Worm (Caenorhabditis elegans) whole organism, late embryonic: ENCODE data around the gene bus-1.

ENCODE experiments used
- T23F11.4 ChIP-seq: fragments of 200-800 bp; sonication (Bioruptor generic); optimal IDR thresholded peaks from 2 replicates; lab custom pipeline; 2018; ENCODE audit warnings: mild to moderate bottlenecking, missing genetic modification characterization, missing compliant biosample characterization
- Y22D7AL.16 ChIP-seq: sonication (generic microtip); optimal IDR thresholded peaks from 2 replicates; lab custom pipeline; 2016; ENCODE audit warnings: missing genetic modification characterization, missing compliant biosample characterization
- ahr-1 ChIP-seq: sonication (generic microtip); optimal IDR thresholded peaks from 2 replicates; lab custom pipeline; 2016; ENCODE audit warnings: missing genetic modification characterization, missing compliant biosample characterization
- ceh-19 ChIP-seq: fragments of 200-800 bp; sonication (Bioruptor generic); optimal IDR thresholded peaks from 2 replicates; lab custom pipeline; 2018; ENCODE audit warnings: mild to moderate bottlenecking, missing genetic modification characterization, missing compliant biosample characterization
- ceh-22 ChIP-seq: sonication (generic microtip); optimal IDR thresholded peaks from 2 replicates; lab custom pipeline; 2017; ENCODE audit warnings: missing biosample characterization, missing genetic modification characterization
- ceh-24 ChIP-seq: sonication (generic microtip); optimal IDR thresholded peaks from 2 replicates; lab custom pipeline; 2016; ENCODE audit warnings: mild to moderate bottlenecking, missing genetic modification characterization, missing compliant biosample characterization
- ceh-30 ChIP-seq: fragments of 150-350 bp; optimal IDR thresholded peaks from 2 replicates; lab custom pipeline; 2014; ENCODE audit warnings: missing biosample characterization, missing genetic modification characterization
- ceh-45 ChIP-seq: fragments of 200-800 bp; sonication (Bioruptor generic); IDR thresholded peaks from 2 replicates; pipeline ENCODE4 v1.3.6; 2022; ENCODE audit warnings: missing genetic modification reagents, missing genetic modification characterization, missing compliant biosample characterization
- ceh-48 ChIP-seq: sonication (generic microtip); optimal IDR thresholded peaks from 2 replicates; lab custom pipeline; 2016; ENCODE audit warnings: missing genetic modification characterization, inconsistent platforms, missing compliant biosample characterization
- ceh-9 ChIP-seq: sonication (generic microtip); optimal IDR thresholded peaks from 2 replicates; lab custom pipeline; 2016; ENCODE audit warnings: mild to moderate bottlenecking, missing genetic modification characterization, inconsistent platforms, missing compliant biosample characterization
- dve-1 ChIP-seq: sonication (generic microtip); optimal IDR thresholded peaks from 2 replicates; lab custom pipeline; 2017; ENCODE audit warnings: antibody characterized with exemption, mild to moderate bottlenecking, missing genetic modification characterization, missing compliant biosample characterization
- elt-2 ChIP-seq: sonication (generic microtip); optimal IDR thresholded peaks from 2 replicates; lab custom pipeline; 2016; ENCODE audit warnings: missing genetic modification reagents, missing genetic modification characterization, missing compliant biosample characterization
- elt-4 ChIP-seq: sonication (generic microtip); optimal IDR thresholded peaks from 2 replicates; lab custom pipeline; 2016; ENCODE audit warnings: missing genetic modification characterization, missing compliant biosample characterization
- eyg-1 ChIP-seq: sonication (generic microtip); optimal IDR thresholded peaks from 2 replicates; lab custom pipeline; 2016; ENCODE audit warnings: missing genotype, missing genetic modification characterization, missing compliant biosample characterization
- fax-1 ChIP-seq: sonication (generic microtip); optimal IDR thresholded peaks from 2 replicates; lab custom pipeline; 2016; ENCODE audit warnings: missing genotype, missing genetic modification characterization, missing compliant biosample characterization
- fkh-6 ChIP-seq: sonication (generic microtip); optimal IDR thresholded peaks from 2 replicates; lab custom pipeline; 2016; ENCODE audit warnings: missing genetic modification characterization, missing compliant biosample characterization
- gmeb-2 ChIP-seq: sonication (generic microtip); optimal IDR thresholded peaks from 2 replicates; lab custom pipeline; 2016; ENCODE audit warnings: missing genetic modification characterization, inconsistent platforms, missing compliant biosample characterization
- hlh-30 ChIP-seq: sonication (generic microtip); optimal IDR thresholded peaks from 2 replicates; lab custom pipeline; 2017; ENCODE audit warnings: antibody characterized with exemption, missing genetic modification characterization, missing compliant biosample characterization; ENCODE audit not compliant: insufficient read depth
- lim-6 ChIP-seq: sonication (generic microtip); optimal IDR thresholded peaks from 2 replicates; lab custom pipeline; 2016; ENCODE audit warnings: missing genetic modification characterization, missing compliant biosample characterization
- madf-2 ChIP-seq: sonication (generic microtip); optimal IDR thresholded peaks from 2 replicates; lab custom pipeline; 2017; ENCODE audit warnings: missing genetic modification characterization, missing compliant biosample characterization
- mec-3 ChIP-seq: sonication (generic microtip); optimal IDR thresholded peaks from 2 replicates; lab custom pipeline; 2016; ENCODE audit warnings: borderline replicate concordance, missing genetic modification characterization, missing compliant biosample characterization
- nfya-1 ChIP-seq: sonication (generic microtip); optimal IDR thresholded peaks from 2 replicates; lab custom pipeline; 2017; ENCODE audit warnings: missing genetic modification characterization, mild to moderate bottlenecking, missing compliant biosample characterization, antibody characterized with exemption, moderate library complexity
- nhr-11 ChIP-seq: fragments of 150-350 bp; optimal IDR thresholded peaks from 2 replicates; lab custom pipeline; 2014; ENCODE audit warnings: missing biosample characterization, missing genetic modification characterization
- nhr-232 ChIP-seq: sonication (generic microtip); optimal IDR thresholded peaks from 2 replicates; lab custom pipeline; 2016; ENCODE audit warnings: missing genetic modification characterization, missing compliant biosample characterization
- odd-2 ChIP-seq: sonication (generic microtip); optimal IDR thresholded peaks from 2 replicates; lab custom pipeline; 2017; ENCODE audit warnings: antibody characterized with exemption, mild to moderate bottlenecking, missing genetic modification characterization, missing compliant biosample characterization
- pax-1 ChIP-seq: fragments of 150-350 bp; optimal IDR thresholded peaks from 2 replicates; lab custom pipeline; 2014; ENCODE audit warnings: missing biosample characterization, missing genetic modification characterization
- pha-2 ChIP-seq: sonication (generic microtip); optimal IDR thresholded peaks from 2 replicates; lab custom pipeline; 2017; ENCODE audit warnings: mild to moderate bottlenecking, missing genetic modification characterization, missing compliant biosample characterization
- pha-4 ChIP-seq: fragments of 150-350 bp; optimal IDR thresholded peaks from 2 replicates; lab custom pipeline; 2018; ENCODE audit warnings: missing biosample characterization, missing genetic modification reagents, missing genetic modification characterization
- rnt-1 ChIP-seq: sonication (generic microtip); optimal IDR thresholded peaks from 2 replicates; lab custom pipeline; 2016; ENCODE audit warnings: missing genetic modification characterization, missing compliant biosample characterization
- sdc-2 ChIP-seq: sonication (generic microtip); optimal IDR thresholded peaks from 2 replicates; lab custom pipeline; 2016; ENCODE audit warnings: missing genotype, missing genetic modification characterization, missing compliant biosample characterization
- sox-2 ChIP-seq: fragments of 200-800 bp; sonication (Bioruptor generic); IDR thresholded peaks from 2 replicates; pipeline ENCODE4 v1.3.6; 2022; ENCODE audit warnings: missing genetic modification reagents, missing genetic modification characterization, missing compliant biosample characterization
- sox-4 ChIP-seq: sonication (generic microtip); optimal IDR thresholded peaks from 2 replicates; lab custom pipeline; 2017; ENCODE audit warnings: mild to moderate bottlenecking, missing genetic modification characterization, inconsistent platforms, missing compliant biosample characterization
- syd-9 ChIP-seq: sonication (generic microtip); optimal IDR thresholded peaks from 2 replicates; lab custom pipeline; 2016; ENCODE audit warnings: mild to moderate bottlenecking, missing genetic modification characterization, moderate library complexity, missing compliant biosample characterization
- tbx-7 ChIP-seq: sonication (generic microtip); optimal IDR thresholded peaks from 2 replicates; lab custom pipeline; 2016; ENCODE audit warnings: missing genotype, missing genetic modification characterization, missing compliant biosample characterization
- ttx-3 ChIP-seq: sonication (generic microtip); optimal IDR thresholded peaks from 2 replicates; lab custom pipeline; 2016; ENCODE audit warnings: missing genetic modification reagents, missing genetic modification characterization, missing compliant biosample characterization
- unc-3 ChIP-seq, 2 experiments: fragments of 200-800 bp in 1 of 2; sonication (Bioruptor generic) in 1 of 2; sonication (generic microtip) in 1 of 2; conservative IDR thresholded peaks in 1 of 2; optimal IDR thresholded peaks in 1 of 2; 2 replicates each; pipeline versions ENCODE4 v1.3.6 to Lab custom; 2016 to 2022; ENCODE audit warnings: missing compliant biosample characterization in 2 of 2, missing genetic modification characterization in 2 of 2, missing genetic modification reagents in 1 of 2
- unc-55 ChIP-seq: sonication (generic microtip); optimal IDR thresholded peaks from 2 replicates; lab custom pipeline; 2017; ENCODE audit warnings: missing biosample characterization, missing genetic modification reagents, missing genetic modification characterization
- unc-86 ChIP-seq: sonication (generic microtip); optimal IDR thresholded peaks from 2 replicates; lab custom pipeline; 2016; ENCODE audit warnings: missing genetic modification characterization, missing compliant biosample characterization
- zip-5 ChIP-seq: sonication (generic microtip); optimal IDR thresholded peaks from 2 replicates; lab custom pipeline; 2016; ENCODE audit warnings: missing genetic modification characterization, missing compliant biosample characterization
- ztf-16 ChIP-seq: sonication (generic microtip); optimal IDR thresholded peaks from 2 replicates; lab custom pipeline; 2017; ENCODE audit warnings: missing genetic modification characterization, missing compliant biosample characterization

The bus-1 gene

ce11 chrV:9005243-9005642 is 19.4 kb downstream of the bus-1 start, which contains the start of gene srx-3:
Gene srx-3, plus strand, starts transcription at chrV:9005543.
- TF ChIP-seq ceh-9 (no peak), unc-86 (tag; lab: Kevin White, UChicago) (no peak), mec-3 (tag; lab: Kevin White, UChicago) (no peak), ztf-16 (no peak)
- TF ChIP-seq, all 69 proteins: peak for 0

ce11 chrV:9003291-9003690 is 21.3 kb downstream of the bus-1 start, which contains the start of gene srx-1:
Gene srx-1, plus strand, starts transcription at chrV:9003672.
- no peak for TF ChIP-seq madf-2 (tag; lab: Kevin White, UChicago)
- TF ChIP-seq ceh-30 (tag; lab: Kevin White, UChicago), result no peak
- no peak for TF ChIP-seq ztf-16
- TF ChIP-seq gmeb-2 (tag; lab: Kevin White, UChicago), result no peak
- no peak for TF ChIP-seq sdc-2
- no peak for TF ChIP-seq pha-4 (tag; lab: Kevin White, UChicago)
- TF ChIP-seq pax-1 (tag; lab: Kevin White, UChicago), result no peak
- no peak for TF ChIP-seq ttx-3 (tag; lab: Kevin White, UChicago)
- no peak for TF ChIP-seq fkh-6 (tag; lab: Kevin White, UChicago)
- TF ChIP-seq ceh-48 (tag; lab: Kevin White, UChicago), result no peak
- TF ChIP-seq sox-4, result no peak
- TF ChIP-seq Y22D7AL.16, result no peak
- TF ChIP-seq dve-1 (tag; lab: Kevin White, UChicago), result no peak
- TF ChIP-seq fax-1 (tag; lab: Kevin White, UChicago), result no peak
- no peak for TF ChIP-seq rnt-1 (tag; lab: Kevin White, UChicago)
- TF ChIP-seq pha-2 (tag; lab: Kevin White, UChicago), result no peak

DNA sequence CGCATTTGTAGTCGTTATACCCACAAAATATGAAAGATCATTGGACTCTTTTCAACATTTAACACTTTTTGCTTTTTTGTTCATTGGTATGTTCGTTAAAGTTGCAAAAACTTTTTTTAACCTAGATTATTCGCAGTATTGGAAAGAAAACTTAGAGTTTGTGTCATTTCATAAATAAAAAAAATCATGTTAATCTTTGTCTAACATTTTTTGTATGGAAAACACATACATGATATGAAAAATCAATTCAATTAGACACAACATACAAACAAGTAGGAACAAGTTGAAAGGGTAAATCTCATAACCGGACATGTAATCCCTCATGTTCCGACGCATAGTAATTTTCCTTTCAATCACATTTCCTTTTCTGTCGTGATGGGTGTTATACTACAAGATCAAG is 23.4 kb downstream of the bus-1 start, which contains the start of gene F59E11.2:
Gene F59E11.2, plus strand, starts transcription at position 301 of the 400 bp plus-strand sequence.
- TF ChIP-seq fkh-6 (tag; lab: Kevin White, UChicago) (no peak), lim-6 (tag; lab: Kevin White, UChicago) (no peak), ceh-22 (tag; lab: Kevin White, UChicago) (no peak), tbx-7 (tag; lab: Kevin White, UChicago) (no peak), madf-2 (tag; lab: Kevin White, UChicago) (no peak), rnt-1 (tag; lab: Kevin White, UChicago) (no peak), ceh-9 (no peak), ahr-1 (no peak), hlh-30 (no peak), pha-4 (tag; lab: Kevin White, UChicago) (no peak), ceh-30 (tag; lab: Kevin White, UChicago) (no peak), odd-2 (no peak), nfya-1 (tag; lab: Kevin White, UChicago) (no peak), ceh-24 (tag; lab: Kevin White, UChicago) (no peak), fax-1 (tag; lab: Kevin White, UChicago) (no peak), sox-2 (GFP tag; lab: Robert Waterston, UW) (no peak), elt-4 (tag; lab: Kevin White, UChicago) (no peak), ceh-19 (GFP tag; lab: Kevin White, UChicago) (no peak)
- TF ChIP-seq, all 69 proteins: peak for 0

DNA sequence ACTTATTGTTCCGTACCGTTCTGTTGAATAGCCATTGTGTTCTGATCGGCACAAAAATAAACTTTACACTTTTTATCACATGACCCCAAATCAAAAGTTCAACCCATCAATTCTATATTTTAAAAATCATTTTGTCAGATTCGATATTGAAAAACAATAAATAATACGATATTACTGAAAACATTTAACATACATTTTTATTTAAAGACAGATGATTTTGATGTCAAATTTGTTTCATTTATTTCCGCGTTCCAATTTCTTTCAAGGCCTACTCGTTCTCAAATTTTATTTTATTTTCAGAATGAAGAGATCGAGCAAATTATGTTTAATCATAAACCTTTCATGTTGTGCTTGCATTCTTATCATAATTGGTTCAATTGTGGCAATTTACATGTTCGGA is 29.8 kb downstream of the bus-1 start, which contains the start of gene F59E11.5:
Gene F59E11.5, plus strand, starts transcription at position 301 of the 400 bp plus-strand sequence.
- TF ChIP-seq T23F11.4 (no peak), ceh-22 (tag; lab: Kevin White, UChicago) (no peak), eyg-1 (tag; lab: Kevin White, UChicago) (no peak), ahr-1 (no peak)

DNA sequence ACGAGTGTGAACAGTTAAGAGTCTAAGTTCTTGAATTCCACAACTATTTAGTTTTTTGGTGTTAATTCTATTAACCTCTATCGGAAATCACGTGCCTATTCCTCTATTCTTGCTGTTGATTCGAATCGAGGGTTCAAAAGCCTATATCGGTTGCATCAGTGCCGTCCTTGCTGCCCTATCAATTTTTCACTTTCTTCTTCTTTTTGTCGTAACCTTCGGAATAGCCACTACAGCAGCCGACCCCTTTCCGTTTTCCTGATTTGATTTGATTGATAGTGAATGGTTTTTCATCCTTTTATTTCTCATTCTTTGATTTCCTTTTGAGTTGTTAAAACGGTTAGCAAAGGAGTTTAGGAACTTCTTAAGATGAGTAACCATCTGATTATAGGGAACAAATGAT is 30.3 kb downstream of the bus-1 start:
- no peak for TF ChIP-seq zip-5 (tag; lab: Kevin White, UChicago)
- TF ChIP-seq eyg-1 (tag; lab: Kevin White, UChicago), result no peak
- no peak for TF ChIP-seq sox-2 (GFP tag; lab: Robert Waterston, UW)
- TF ChIP-seq ceh-30 (tag; lab: Kevin White, UChicago), result no peak
- no peak for TF ChIP-seq ceh-48 (tag; lab: Kevin White, UChicago)
- TF ChIP-seq nhr-11 (tag; lab: Kevin White, UChicago), result no peak
- no peak for TF ChIP-seq elt-2 (tag; lab: Kevin White, UChicago)
- no peak for TF ChIP-seq nhr-232 (tag; lab: Kevin White, UChicago)
- no peak for TF ChIP-seq unc-3 (GFP tag; conservative IDR thresholded peaks at IDR 0.05; lab: Robert Waterston, UW)
- no peak for TF ChIP-seq unc-3 (tag; optimal IDR thresholded peaks at IDR 0.05; lab: Kevin White, UChicago)
- no peak for TF ChIP-seq lim-6 (tag; lab: Kevin White, UChicago)
- TF ChIP-seq ceh-45 (GFP tag; lab: Robert Waterston, UW), result no peak
- TF ChIP-seq unc-55 (GFP tag; lab: Kevin White, UChicago), result no peak
- TF ChIP-seq ahr-1, result no peak
- no peak for TF ChIP-seq pax-1 (tag; lab: Kevin White, UChicago)
- TF ChIP-seq syd-9 (tag; lab: Kevin White, UChicago), result no peak
- no peak for TF ChIP-seq hlh-30
- TF ChIP-seq rnt-1 (tag; lab: Kevin White, UChicago), result no peak
